Fruit fly (Drosophila melanogaster) S2 (cell line): ENCODE measurements around the gene nAChRalpha6.

Source experiments
- CG8478 ChIP-seq: fragments of >200 bp; optimal IDR thresholded peaks from 2 replicates; lab custom pipeline; 2018
- CTCF ChIP-seq, 2 experiments: fragments of >200 bp; optimal IDR thresholded peaks; 2 replicates each; lab custom pipeline; 2018

The nAChRalpha6 gene

DNA sequence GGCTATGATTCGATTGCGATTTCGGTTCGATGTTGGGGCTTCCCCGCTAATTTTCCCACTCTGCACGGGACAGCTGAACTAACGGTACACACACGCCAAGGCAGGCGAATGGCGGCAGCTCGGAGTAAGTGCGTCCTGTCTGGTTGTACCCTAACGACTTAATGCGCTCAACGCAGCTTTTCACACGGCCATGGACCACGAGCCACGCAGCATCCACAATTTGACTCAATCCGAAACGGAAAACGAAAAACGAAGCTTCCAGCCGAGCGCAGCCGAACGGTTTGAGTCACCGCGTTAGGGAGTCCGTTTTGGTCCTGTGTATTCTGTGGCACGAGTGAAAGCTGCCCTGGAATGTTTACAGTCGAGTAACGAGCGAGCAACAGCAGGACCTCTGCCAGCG, at the start of gene nAChRalpha6:
Gene nAChRalpha6 (minus strand): TSS at position 165 of the 400 bp plus-strand sequence.
- TF ChIP-seq CG8478 (lab: Kevin White, UChicago) (no peak), CTCF (optimal IDR thresholded peaks at IDR 0.05; lab: Kevin White, UChicago) (no peak)

- TF ChIP-seq CG8478 (lab: Kevin White, UChicago) (no peak), CTCF (optimal IDR thresholded peaks at IDR 0.05; lab: Kevin White, UChicago) (no peak)
These were observed 47.0 kb upstream of the nAChRalpha6 start, which contains the start of gene Cpr30F for dm6 chr2L:9933063-9933462. Gene Cpr30F (minus strand): TSS chr2L:9933163.

dm6 chr2L:9930280-9930679, 44.2 kb upstream of the nAChRalpha6 start, which contains the start of gene CG42367:
Gene CG42367 (plus strand): TSS chr2L:9930580.
- TF ChIP-seq CG8478 (lab: Kevin White, UChicago): no peak
- TF ChIP-seq CTCF (optimal IDR thresholded peaks at IDR 0.05; lab: Kevin White, UChicago): no peak

- no peak for TF ChIP-seq CG8478 (lab: Kevin White, UChicago)
- no peak for TF ChIP-seq CTCF (optimal IDR thresholded peaks at IDR 0.05; lab: Kevin White, UChicago)
These were observed 38.7 kb upstream of the nAChRalpha6 start, which contains the start of the genes TbCMF46 and CG42366 for dm6 chr2L:9924765-9925164. Gene TbCMF46 (minus strand): TSS chr2L:9924865. Gene CG42366 (plus strand): TSS chr2L:9925161.

DNA sequence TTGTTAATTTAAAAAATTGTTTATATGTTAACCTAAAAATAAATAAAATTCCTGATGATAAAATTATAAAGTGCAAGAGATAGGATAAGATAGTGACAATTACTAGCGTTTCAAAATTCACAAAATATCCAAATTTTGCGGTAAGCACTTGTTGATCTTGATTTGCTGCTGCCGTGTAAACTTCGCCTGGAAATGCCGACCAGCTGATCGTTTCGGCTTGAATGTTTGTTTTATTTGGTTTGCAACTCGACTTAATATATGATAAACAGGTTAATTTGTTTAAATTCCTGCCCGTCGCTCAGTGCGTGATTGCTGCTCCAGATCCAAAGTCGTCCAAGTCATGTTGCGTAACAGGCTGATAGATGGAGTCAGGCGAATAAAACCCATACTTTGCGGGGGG, 35.4 kb upstream of the nAChRalpha6 start, which contains the start of gene CG4592:
Gene CG4592 (plus strand): TSS at position 233 of the 400 bp plus-strand sequence.
- TF ChIP-seq CG8478 (lab: Kevin White, UChicago): no peak
- no peak for TF ChIP-seq CTCF (optimal IDR thresholded peaks at IDR 0.05; lab: Kevin White, UChicago)

DNA sequence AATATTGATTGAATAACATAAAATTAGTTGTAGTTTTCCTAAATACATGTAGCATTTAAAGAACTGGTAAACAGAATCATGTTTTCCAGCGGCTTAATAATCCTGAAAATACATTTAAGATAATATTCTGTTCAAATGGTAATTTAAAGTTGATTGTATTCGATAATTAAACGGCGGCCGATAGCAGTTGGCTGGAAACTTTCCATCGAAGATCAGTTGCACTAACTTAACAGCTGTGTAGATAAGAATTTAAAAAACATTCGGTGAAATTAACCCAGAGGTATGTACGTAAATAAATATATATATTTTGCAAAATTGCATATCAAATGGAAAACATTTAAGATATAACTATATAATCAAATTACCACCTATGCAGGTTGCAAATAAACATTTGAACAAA, 33.9 kb upstream of the nAChRalpha6 start, which contains the start of gene CG4594:
Gene CG4594 (plus strand): TSS at position 212 of the 400 bp plus-strand sequence.
- no peak for TF ChIP-seq CG8478 (lab: Kevin White, UChicago)
- TF ChIP-seq CTCF (optimal IDR thresholded peaks at IDR 0.05; lab: Kevin White, UChicago): no peak

dm6 chr2L:9919218-9919617, 33.2 kb upstream of the nAChRalpha6 start:
- no peak for TF ChIP-seq CG8478 (lab: Kevin White, UChicago)
- TF ChIP-seq CTCF (optimal IDR thresholded peaks at IDR 0.05; lab: Kevin White, UChicago): no peak

dm6 chr2L:9918020-9918959, 32.2 kb upstream of the nAChRalpha6 start, which contains the start of the genes CG5885 and CG4598:
Gene CG5885 (minus strand): TSS chr2L:9918330.
Gene CG4598 (plus strand): TSS chr2L:9918618.
- peak in 1 of 2 experiments; percentile 29 for TF ChIP-seq CTCF (optimal IDR thresholded peaks at IDR 0.05; lab: Kevin White, UChicago)
- TF ChIP-seq CG8478 (lab: Kevin White, UChicago): no peak

dm6 chr2L:9915011-9915850, 29.2 kb upstream of the nAChRalpha6 start, which contains the start of gene yip2:
Gene yip2 (plus strand): TSS chr2L:9915253.
- TF ChIP-seq CTCF (optimal IDR thresholded peaks at IDR 0.05; lab: Kevin White, UChicago) (no peak), CG8478 (lab: Kevin White, UChicago) (no peak)

dm6 chr2L:9912570-9913260, 26.7 kb upstream of the nAChRalpha6 start, which contains the start of the genes Etl1 and Srp54:
Gene Etl1 (minus strand): TSS chr2L:9912608.
Gene Srp54 (plus strand): TSS chr2L:9912911.
- TF ChIP-seq CTCF (optimal IDR thresholded peaks at IDR 0.05; lab: Kevin White, UChicago) (no peak), CG8478 (lab: Kevin White, UChicago) (no peak)

DNA sequence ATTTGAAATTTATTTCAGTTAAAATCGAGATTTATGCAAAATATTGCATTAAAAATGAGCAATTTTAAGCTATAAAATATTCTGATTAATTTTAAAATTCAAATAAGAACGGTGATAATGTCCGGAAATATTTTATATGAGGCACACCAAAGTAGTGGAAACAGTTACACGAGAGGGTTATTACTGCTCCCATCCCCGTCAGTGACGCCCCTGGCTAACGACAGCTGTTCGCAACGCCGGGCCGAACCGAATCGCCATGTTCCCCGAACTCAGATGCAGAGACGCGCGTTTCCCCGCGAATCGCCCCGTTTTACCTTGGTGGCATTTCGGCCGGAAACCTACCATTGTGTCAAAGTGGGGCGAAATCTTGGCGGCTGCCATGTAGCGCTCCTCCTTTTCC, 25.7 kb upstream of the nAChRalpha6 start:
- no peak for TF ChIP-seq CTCF (optimal IDR thresholded peaks at IDR 0.05; lab: Kevin White, UChicago)
- no peak for TF ChIP-seq CG8478 (lab: Kevin White, UChicago)

dm6 chr2L:9908468-9908967, 22.5 kb upstream of the nAChRalpha6 start, which contains the start of gene CG13124:
Gene CG13124 (minus strand): TSS chr2L:9908633.
- TF ChIP-seq CG8478 (lab: Kevin White, UChicago) (no peak), CTCF (optimal IDR thresholded peaks at IDR 0.05; lab: Kevin White, UChicago) (no peak)
